Fruit fly (Drosophila melanogaster): ENCODE measurements around the gene sloth1.
A peak's percentile ranks its signal among the peaks of the same experiment; 100 is the strongest.

The sloth1 gene

DNA sequence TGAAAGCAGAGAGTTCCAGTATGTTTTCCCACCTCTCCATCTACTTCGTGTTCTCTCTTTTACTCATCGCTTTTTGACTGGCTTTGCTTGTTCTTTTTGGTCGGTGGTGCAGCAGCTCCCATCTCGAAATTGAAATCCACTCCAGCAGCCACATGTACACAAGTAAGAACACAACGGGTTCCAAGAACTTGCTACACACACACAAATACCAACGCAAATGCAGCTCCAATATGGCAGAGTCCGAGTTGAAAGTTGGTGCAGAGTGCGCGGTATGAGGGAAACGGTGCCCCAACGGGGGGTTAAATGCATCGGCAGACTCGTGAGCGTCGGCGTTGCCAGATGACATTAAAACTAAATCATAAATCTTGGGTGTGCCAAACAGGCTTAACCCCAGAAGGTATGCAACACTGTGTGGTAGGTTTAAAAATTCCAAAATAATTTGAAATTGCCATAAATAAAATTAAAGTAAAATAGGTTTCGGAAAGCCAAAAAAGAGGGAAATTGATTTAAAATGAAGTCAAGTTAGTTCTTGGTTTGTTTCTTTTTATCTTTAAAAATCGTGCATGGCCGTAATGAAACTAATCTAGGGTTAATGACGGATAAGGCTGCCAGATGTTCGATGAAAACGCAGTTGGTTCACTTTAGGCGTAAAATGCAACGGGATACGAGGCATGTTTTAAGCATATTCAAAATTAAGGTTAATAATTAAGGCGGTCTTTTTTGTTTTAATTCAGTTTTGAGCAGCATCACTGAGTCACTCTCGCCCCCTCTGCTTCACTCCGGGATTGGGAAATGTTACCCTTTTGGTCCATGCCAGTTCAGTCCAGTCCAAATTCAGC is 13.3 kb upstream of the sloth1 start:
- TF ChIP-seq CG7101 (tag; optimal IDR thresholded peaks at IDR 0.05) (no peak), pad (GFP tag; optimal IDR thresholded peaks at IDR 0.05) (no peak), Clk (GFP tag; optimal IDR thresholded peaks at IDR 0.05) (no peak), CG1620 (GFP tag; optimal IDR thresholded peaks at IDR 0.05) (peak; percentile 29), CG14711 (tag; optimal IDR thresholded peaks at IDR 0.05) (peak; percentile 50), CG33017 (tag; optimal IDR thresholded peaks at IDR 0.05) (no peak), Crg-1 (GFP tag; optimal IDR thresholded peaks at IDR 0.05) (no peak), Hr96 (GFP tag; optimal IDR thresholded peaks at IDR 0.05) (no peak), Mnt (GFP tag; optimal IDR thresholded peaks at IDR 0.05) (no peak), kay (GFP tag; ENCODE audit: borderline replicate concordance) (no peak), tj (GFP tag; optimal IDR thresholded peaks at IDR 0.05) (no peak), CG7045 (GFP tag; optimal IDR thresholded peaks at IDR 0.05) (no peak), cnc (optimal IDR thresholded peaks at IDR 0.05) (no peak), CG11617 (GFP tag; optimal IDR thresholded peaks at IDR 0.05) (peak; percentile 8), cic (GFP tag; optimal IDR thresholded peaks at IDR 0.05) (no peak), bab1 (GFP tag; optimal IDR thresholded peaks at IDR 0.05) (peak; percentile 55), toe (GFP tag; optimal IDR thresholded peaks at IDR 0.05) (no peak), CG12768 (GFP tag; optimal IDR thresholded peaks at IDR 0.05) (no peak), ovo (GFP tag; optimal IDR thresholded peaks at IDR 0.05) (no peak), CG5204 (GFP tag; optimal IDR thresholded peaks at IDR 0.05) (peak; percentile 50)

- peak; percentile 41 for TF ChIP-seq pad (GFP tag; optimal IDR thresholded peaks at IDR 0.05)
- TF ChIP-seq tj (GFP tag; optimal IDR thresholded peaks at IDR 0.05), result peak; percentile 93
- no peak for TF ChIP-seq cnc (optimal IDR thresholded peaks at IDR 0.05)
- TF ChIP-seq Crg-1 (GFP tag; optimal IDR thresholded peaks at IDR 0.05), result peak; percentile 50
- TF ChIP-seq CG12768 (GFP tag; optimal IDR thresholded peaks at IDR 0.05), result peak; percentile 38
- peak; percentile 70 for TF ChIP-seq cic (GFP tag; optimal IDR thresholded peaks at IDR 0.05)
- TF ChIP-seq CG7101 (tag; optimal IDR thresholded peaks at IDR 0.05), result peak; percentile 71
- TF ChIP-seq CG11617 (GFP tag; optimal IDR thresholded peaks at IDR 0.05), result no peak
- no peak for TF ChIP-seq kay (GFP tag; ENCODE audit: borderline replicate concordance)
- peak; percentile 69 for TF ChIP-seq ovo (GFP tag; optimal IDR thresholded peaks at IDR 0.05)
- TF ChIP-seq CG1620 (GFP tag; optimal IDR thresholded peaks at IDR 0.05), result peak; percentile 31
- no peak for TF ChIP-seq CG14711 (tag; optimal IDR thresholded peaks at IDR 0.05)
- TF ChIP-seq Hr96 (GFP tag; optimal IDR thresholded peaks at IDR 0.05), result peak; percentile 77
- TF ChIP-seq bab1 (GFP tag; optimal IDR thresholded peaks at IDR 0.05), result peak; percentile 88
- no peak for TF ChIP-seq CG33017 (tag; optimal IDR thresholded peaks at IDR 0.05)
- peak; percentile 89 for TF ChIP-seq Mnt (GFP tag; optimal IDR thresholded peaks at IDR 0.05)
Measured at dm6 chrX:6998492-6998852, 12.7 kb upstream of the sloth1 start, which contains the start of gene Inx2. TSS of gene Inx2 (plus strand) at chrX:6998672.

- TF ChIP-seq CG12768 (GFP tag; optimal IDR thresholded peaks at IDR 0.05), result no peak
- TF ChIP-seq ovo (GFP tag; optimal IDR thresholded peaks at IDR 0.05), result no peak
- no peak for TF ChIP-seq CG33017 (tag; optimal IDR thresholded peaks at IDR 0.05)
- TF ChIP-seq toe (GFP tag; optimal IDR thresholded peaks at IDR 0.05), result no peak
- no peak for TF ChIP-seq Mnt (GFP tag; optimal IDR thresholded peaks at IDR 0.05)
- TF ChIP-seq CG7045 (GFP tag; optimal IDR thresholded peaks at IDR 0.05), result no peak
- TF ChIP-seq cnc (optimal IDR thresholded peaks at IDR 0.05), result no peak
- TF ChIP-seq Hr96 (GFP tag; optimal IDR thresholded peaks at IDR 0.05), result no peak
- no peak for TF ChIP-seq Crg-1 (GFP tag; optimal IDR thresholded peaks at IDR 0.05)
- no peak for TF ChIP-seq bab1 (GFP tag; optimal IDR thresholded peaks at IDR 0.05)
- TF ChIP-seq CG14711 (tag; optimal IDR thresholded peaks at IDR 0.05), result no peak
- no peak for TF ChIP-seq CG11617 (GFP tag; optimal IDR thresholded peaks at IDR 0.05)
- no peak for TF ChIP-seq CG5204 (GFP tag; optimal IDR thresholded peaks at IDR 0.05)
- no peak for TF ChIP-seq Clk (GFP tag; optimal IDR thresholded peaks at IDR 0.05)
- no peak for TF ChIP-seq tj (GFP tag; optimal IDR thresholded peaks at IDR 0.05)
- TF ChIP-seq pad (GFP tag; optimal IDR thresholded peaks at IDR 0.05), result no peak
- TF ChIP-seq kay (GFP tag; ENCODE audit: borderline replicate concordance), result no peak
- TF ChIP-seq CG7101 (tag; optimal IDR thresholded peaks at IDR 0.05), result no peak
Measured at dm6 chrX:7000444-7001134, 10.6 kb upstream of the sloth1 start.

DNA sequence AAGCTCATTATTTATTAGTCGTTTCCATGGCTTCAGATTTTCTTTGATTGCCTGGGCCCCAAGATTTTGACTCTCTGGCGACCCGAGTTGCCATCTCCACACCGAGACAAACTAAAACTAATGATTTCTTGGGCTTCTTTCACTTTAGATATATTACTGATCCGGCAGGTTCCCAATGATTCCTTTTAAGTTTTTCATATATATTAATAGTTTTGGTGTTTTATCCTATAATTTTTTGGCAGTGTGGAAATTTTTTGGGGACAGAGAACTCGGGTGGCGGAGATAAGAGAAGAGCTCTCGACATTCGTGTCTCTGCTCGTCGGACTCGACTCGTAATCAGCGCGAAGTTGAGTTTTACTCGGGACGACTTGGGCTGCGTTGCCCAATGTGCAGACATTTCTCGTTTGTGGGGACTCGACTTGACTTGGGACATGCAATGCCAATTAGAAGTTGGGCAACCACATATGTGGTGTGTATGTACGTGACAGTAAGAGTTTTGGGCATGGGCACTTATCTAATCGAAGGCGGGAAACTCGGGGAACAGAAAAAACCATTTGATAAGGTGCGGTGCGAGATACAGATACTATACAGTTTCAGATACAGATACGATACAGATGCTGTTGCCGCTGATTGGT is 9.9 kb upstream of the sloth1 start:
- no peak for TF ChIP-seq bab1 (GFP tag; optimal IDR thresholded peaks at IDR 0.05)
- TF ChIP-seq cic (GFP tag; optimal IDR thresholded peaks at IDR 0.05), result no peak
- no peak for TF ChIP-seq CG7101 (tag; optimal IDR thresholded peaks at IDR 0.05)
- TF ChIP-seq CG33017 (tag; optimal IDR thresholded peaks at IDR 0.05), result no peak
- no peak for TF ChIP-seq Hr96 (GFP tag; optimal IDR thresholded peaks at IDR 0.05)
- TF ChIP-seq tj (GFP tag; optimal IDR thresholded peaks at IDR 0.05), result no peak
- TF ChIP-seq kay (GFP tag; ENCODE audit: borderline replicate concordance), result no peak
- TF ChIP-seq CG14711 (tag; optimal IDR thresholded peaks at IDR 0.05), result no peak
- TF ChIP-seq CG11617 (GFP tag; optimal IDR thresholded peaks at IDR 0.05), result no peak
- no peak for TF ChIP-seq CG12768 (GFP tag; optimal IDR thresholded peaks at IDR 0.05)
- no peak for TF ChIP-seq toe (GFP tag; optimal IDR thresholded peaks at IDR 0.05)
- no peak for TF ChIP-seq CG5204 (GFP tag; optimal IDR thresholded peaks at IDR 0.05)
- TF ChIP-seq CG7045 (GFP tag; optimal IDR thresholded peaks at IDR 0.05), result no peak
- TF ChIP-seq Crg-1 (GFP tag; optimal IDR thresholded peaks at IDR 0.05), result no peak
- TF ChIP-seq ovo (GFP tag; optimal IDR thresholded peaks at IDR 0.05), result no peak
- TF ChIP-seq Clk (GFP tag; optimal IDR thresholded peaks at IDR 0.05), result no peak
- no peak for TF ChIP-seq Mnt (GFP tag; optimal IDR thresholded peaks at IDR 0.05)
- no peak for TF ChIP-seq CG1620 (GFP tag; optimal IDR thresholded peaks at IDR 0.05)

Data from whole organism, adult.